Worm (Caenorhabditis elegans) whole organism, mixed stage, embryonic: ENCODE measurements around the gene slc-25A21.
A peak's percentile ranks its signal among the peaks of the same experiment; 100 is the strongest.

ENCODE experiments used
- M03D4.4 ChIP-seq: sonication (generic microtip); optimal IDR thresholded peaks from 2 replicates; lab custom pipeline; 2017; ENCODE audit warnings: mild to moderate bottlenecking, missing genetic modification characterization, missing compliant biosample characterization
- bed-3 ChIP-seq: fragments of 200-800 bp; sonication (Bioruptor generic); optimal IDR thresholded peaks from 3 replicates; lab custom pipeline; 2018; ENCODE audit warnings: mild to moderate bottlenecking, missing genetic modification characterization, moderate library complexity, missing compliant biosample characterization
- blmp-1 ChIP-seq: fragments of 150-350 bp; optimal IDR thresholded peaks from 2 replicates; lab custom pipeline; 2014; ENCODE audit warnings: missing biosample characterization, missing genetic modification characterization
- ceh-39 ChIP-seq: fragments of 150-350 bp; optimal IDR thresholded peaks from 2 replicates; lab custom pipeline; 2014; ENCODE audit warnings: missing biosample characterization, missing genetic modification characterization
- ceh-43 ChIP-seq: fragments of 200-800 bp; sonication (Bioruptor generic); optimal IDR thresholded peaks from 2 replicates; lab custom pipeline; 2018; ENCODE audit warnings: mild to moderate bottlenecking, missing genetic modification characterization, moderate library complexity, missing compliant biosample characterization
- ceh-83 ChIP-seq: fragments of 200-800 bp; sonication (Bioruptor generic); optimal IDR thresholded peaks from 2 replicates; lab custom pipeline; 2018; ENCODE audit warnings: mild to moderate bottlenecking, missing genetic modification characterization, missing compliant biosample characterization
- ces-1 ChIP-seq: fragments of 150-350 bp; optimal IDR thresholded peaks from 2 replicates; lab custom pipeline; 2014; ENCODE audit warnings: missing biosample characterization, missing genetic modification reagents, missing genetic modification characterization
- cnd-1 ChIP-seq: fragments of 200-800 bp; sonication (Bioruptor generic); optimal IDR thresholded peaks from 2 replicates; lab custom pipeline; 2018; ENCODE audit warnings: mild to moderate bottlenecking, missing genetic modification characterization, missing compliant biosample characterization
- drap-1 ChIP-seq: fragments of 200-800 bp; sonication (Bioruptor generic); optimal IDR thresholded peaks from 3 replicates; lab custom pipeline; 2018; ENCODE audit warnings: mild to moderate bottlenecking, missing genetic modification characterization, missing compliant biosample characterization
- elt-1 ChIP-seq: sonication (generic microtip); optimal IDR thresholded peaks from 2 replicates; lab custom pipeline; 2017; ENCODE audit warnings: missing genetic modification characterization, mild to moderate bottlenecking, missing compliant biosample characterization, antibody characterized with exemption, moderate library complexity, borderline replicate concordance; ENCODE audit not compliant: insufficient read depth
- elt-3 ChIP-seq: fragments of 150-350 bp; optimal IDR thresholded peaks from 2 replicates; lab custom pipeline; 2014; ENCODE audit warnings: missing biosample characterization, missing genetic modification characterization
- flh-1 ChIP-seq: fragments of 200-800 bp; sonication (Bioruptor generic); optimal IDR thresholded peaks from 2 replicates; lab custom pipeline; 2018; ENCODE audit warnings: mild to moderate bottlenecking, missing genetic modification characterization, moderate library complexity, missing compliant biosample characterization
- ham-2 ChIP-seq: fragments of 200-800 bp; sonication (Bioruptor generic); optimal IDR thresholded peaks from 2 replicates; lab custom pipeline; 2018; ENCODE audit warnings: mild to moderate bottlenecking, missing genetic modification characterization, missing compliant biosample characterization
- hlh-1 ChIP-seq: fragments of 150-350 bp; optimal IDR thresholded peaks from 2 replicates; lab custom pipeline; 2014; ENCODE audit warnings: missing biosample characterization, missing genetic modification reagents, missing genetic modification characterization
- lin-13 ChIP-seq: fragments of 150-350 bp; optimal IDR thresholded peaks from 2 replicates; lab custom pipeline; 2014; ENCODE audit warnings: missing biosample characterization, missing genetic modification characterization
- lin-32 ChIP-seq: fragments of 200-800 bp; sonication (Bioruptor generic); optimal IDR thresholded peaks from 2 replicates; lab custom pipeline; 2018; ENCODE audit warnings: mild to moderate bottlenecking, missing genetic modification characterization, missing compliant biosample characterization
- lsy-2 ChIP-seq: fragments of 150-350 bp; optimal IDR thresholded peaks from 2 replicates; lab custom pipeline; 2014; ENCODE audit warnings: missing biosample characterization, missing genetic modification characterization
- mab-5 ChIP-seq: fragments of 150-350 bp; optimal IDR thresholded peaks from 2 replicates; lab custom pipeline; 2014; ENCODE audit warnings: missing biosample characterization, missing genetic modification characterization
- mep-1 ChIP-seq: fragments of 150-350 bp; optimal IDR thresholded peaks from 2 replicates; lab custom pipeline; 2017; ENCODE audit warnings: missing biosample characterization, missing genetic modification reagents, missing genetic modification characterization, inconsistent platforms
- mls-2 ChIP-seq: sonication (generic microtip); optimal IDR thresholded peaks from 2 replicates; lab custom pipeline; 2016; ENCODE audit warnings: mild to moderate bottlenecking, missing genetic modification characterization, moderate library complexity, missing compliant biosample characterization
- nhr-12 ChIP-seq: fragments of 150-350 bp; optimal IDR thresholded peaks from 2 replicates; lab custom pipeline; 2014; ENCODE audit warnings: missing biosample characterization, missing genetic modification characterization
- nhr-2 ChIP-seq: fragments of 150-350 bp; optimal IDR thresholded peaks from 2 replicates; lab custom pipeline; 2014; ENCODE audit warnings: missing biosample characterization, missing genetic modification characterization
- nhr-237 ChIP-seq: fragments of 150-350 bp; optimal IDR thresholded peaks from 2 replicates; lab custom pipeline; 2014; ENCODE audit warnings: missing biosample characterization, missing genetic modification characterization
- nhr-28 ChIP-seq: fragments of 150-350 bp; optimal IDR thresholded peaks from 2 replicates; lab custom pipeline; 2014; ENCODE audit warnings: missing biosample characterization, missing genetic modification characterization
- nhr-76 ChIP-seq: sonication (generic microtip); optimal IDR thresholded peaks from 2 replicates; lab custom pipeline; 2017; ENCODE audit warnings: missing biosample characterization, missing genetic modification characterization
- pha-4 ChIP-seq: fragments of 150-350 bp; optimal IDR thresholded peaks from 2 replicates; lab custom pipeline; 2018; ENCODE audit warnings: missing biosample characterization, missing genetic modification reagents, missing genetic modification characterization
- sem-2 ChIP-seq: fragments of 200-800 bp; sonication (Bioruptor generic); optimal IDR thresholded peaks from 2 replicates; lab custom pipeline; 2018; ENCODE audit warnings: mild to moderate bottlenecking, missing genetic modification characterization, missing compliant biosample characterization
- snpc-4 ChIP-seq: fragments of 150-350 bp; optimal IDR thresholded peaks from 2 replicates; lab custom pipeline; 2014; ENCODE audit warnings: missing biosample characterization, missing genetic modification characterization
- sptf-1 ChIP-seq: sonication (generic microtip); optimal IDR thresholded peaks from 2 replicates; lab custom pipeline; 2017; ENCODE audit warnings: mild to moderate bottlenecking, missing genetic modification characterization, moderate library complexity, missing compliant biosample characterization
- tbx-8 ChIP-seq: fragments of 200-800 bp; sonication (Bioruptor generic); optimal IDR thresholded peaks from 2 replicates; lab custom pipeline; 2018; ENCODE audit warnings: mild to moderate bottlenecking, missing genetic modification characterization, moderate library complexity, missing compliant biosample characterization
- unc-120 ChIP-seq: sonication (generic microtip); optimal IDR thresholded peaks from 2 replicates; lab custom pipeline; 2017; ENCODE audit warnings: missing genetic modification characterization, missing compliant biosample characterization; ENCODE audit not compliant: poor library complexity, severe bottlenecking
- unc-39 ChIP-seq: fragments of 150-350 bp; optimal IDR thresholded peaks from 2 replicates; lab custom pipeline; 2014; ENCODE audit warnings: missing biosample characterization, missing genetic modification characterization
- unc-62 ChIP-seq: fragments of 150-350 bp; optimal IDR thresholded peaks from 2 replicates; lab custom pipeline; 2014; ENCODE audit warnings: missing biosample characterization, missing genetic modification reagents, missing genetic modification characterization
- zip-8 ChIP-seq: fragments of 150-350 bp; optimal IDR thresholded peaks from 2 replicates; lab custom pipeline; 2014; ENCODE audit warnings: missing biosample characterization, missing genetic modification characterization
- ztf-11 ChIP-seq: fragments of 150-350 bp; optimal IDR thresholded peaks from 2 replicates; lab custom pipeline; 2014; ENCODE audit warnings: missing biosample characterization, missing genetic modification characterization

The slc-25A21 gene

DNA sequence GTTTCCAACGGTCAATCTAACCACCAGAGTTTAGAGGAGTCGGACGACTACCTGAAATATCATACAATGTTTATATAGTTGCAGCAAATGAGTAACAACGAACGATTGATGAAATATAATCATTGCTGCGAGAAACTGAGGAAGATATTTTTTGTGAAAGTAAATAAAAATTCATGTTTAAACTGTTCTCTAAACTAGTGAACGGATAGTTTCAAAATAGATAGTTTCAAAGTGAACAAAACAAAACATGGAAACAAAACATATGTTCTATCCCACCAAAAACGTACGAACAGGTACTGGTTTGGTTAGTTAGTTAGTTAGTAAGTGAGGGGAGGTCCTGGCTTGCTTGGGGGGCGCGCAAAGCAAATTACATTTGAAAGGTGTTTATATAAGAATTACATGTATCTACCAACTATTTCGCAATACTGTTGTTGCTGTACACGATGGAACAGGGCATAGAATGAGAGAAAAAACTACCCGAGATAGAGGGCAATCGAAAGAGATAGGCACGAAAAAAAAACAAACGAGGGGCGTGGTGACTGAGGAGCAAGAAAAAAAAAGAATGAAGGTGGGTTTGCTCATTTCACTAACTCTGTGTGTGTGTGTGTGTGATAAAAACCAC is 42.6 kb upstream of the slc-25A21 start, which contains the start of gene F09C8.2:
F09C8.2 (minus strand) TSS at position 51 of the 622 bp plus-strand sequence.
- TF ChIP-seq unc-62 (GFP tag; lab: Kevin White, UChicago) (no peak), pha-4 (tag; lab: Kevin White, UChicago) (no peak), bed-3 (GFP tag; lab: Kevin White, UChicago) (no peak), mab-5 (tag; lab: Kevin White, UChicago) (no peak), unc-120 (tag; lab: Kevin White, UChicago) (no peak), zip-8 (no peak), mls-2 (tag; lab: Kevin White, UChicago) (no peak), cnd-1 (tag; lab: Kevin White, UChicago) (no peak), mep-1 (tag; lab: Kevin White, UChicago) (no peak), elt-3 (tag; lab: Kevin White, UChicago) (no peak), ham-2 (GFP tag; lab: Kevin White, UChicago) (no peak), ceh-43 (no peak)

DNA sequence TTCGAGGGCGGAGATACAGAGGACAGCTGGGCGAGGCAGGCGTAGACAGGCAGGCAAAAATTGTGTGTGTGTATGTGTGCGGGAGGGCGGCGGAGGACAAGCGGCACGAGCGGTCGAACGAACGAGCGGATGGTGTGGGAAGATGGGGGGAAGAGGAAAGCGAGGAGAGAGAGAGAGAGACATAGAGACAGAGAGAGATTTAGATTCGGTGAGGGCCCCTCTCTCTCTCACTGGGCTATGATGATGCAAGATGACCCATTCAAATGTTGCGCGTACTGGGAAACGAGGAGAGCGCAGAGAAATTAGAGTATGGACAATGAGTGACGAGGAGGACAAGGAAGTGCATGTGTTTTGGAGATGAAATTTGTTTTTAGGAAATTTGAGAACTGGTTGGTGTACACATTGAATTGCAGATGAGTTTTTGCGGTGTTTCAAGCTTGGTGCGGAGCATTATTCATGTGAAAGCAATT is 41.9 kb upstream of the slc-25A21 start:
- TF ChIP-seq elt-3 (tag; lab: Kevin White, UChicago) (peak; percentile 58), ceh-83 (no peak), unc-120 (tag; lab: Kevin White, UChicago) (peak; percentile 80), nhr-28 (tag; lab: Kevin White, UChicago) (no peak), ham-2 (GFP tag; lab: Kevin White, UChicago) (peak; percentile 97), pha-4 (tag; lab: Kevin White, UChicago) (peak; percentile 52), bed-3 (GFP tag; lab: Kevin White, UChicago) (peak; percentile 36), lin-13 (peak; percentile 83), mep-1 (tag; lab: Kevin White, UChicago) (peak; percentile 70), ceh-43 (peak; percentile 67), hlh-1 (tag; lab: Kevin White, UChicago) (peak; percentile 70), elt-1 (tag; lab: Kevin White, UChicago) (peak; percentile 62), nhr-12 (tag; lab: Kevin White, UChicago) (peak; percentile 20), sem-2 (GFP tag; lab: Kevin White, UChicago) (peak; percentile 40), ces-1 (GFP tag; lab: Kevin White, UChicago) (peak; percentile 89), lsy-2 (peak; percentile 61), nhr-2 (tag; lab: Kevin White, UChicago) (peak; percentile 89), mab-5 (tag; lab: Kevin White, UChicago) (no peak), blmp-1 (tag; lab: Kevin White, UChicago) (no peak), M03D4.4 (tag; lab: Kevin White, UChicago) (peak; percentile 70), cnd-1 (tag; lab: Kevin White, UChicago) (peak; percentile 77), unc-62 (GFP tag; lab: Kevin White, UChicago) (peak; percentile 89), zip-8 (peak; percentile 89), drap-1 (peak; percentile 79), snpc-4 (tag; lab: Kevin White, UChicago) (no peak), mls-2 (tag; lab: Kevin White, UChicago) (peak; percentile 93), ceh-39 (tag; lab: Kevin White, UChicago) (peak; percentile 46), tbx-8 (peak; percentile 77), nhr-237 (peak; percentile 61), flh-1 (GFP tag; lab: Kevin White, UChicago) (peak; percentile 43), ztf-11 (tag; lab: Kevin White, UChicago) (peak; percentile 92), lin-32 (peak; percentile 40), unc-39 (peak; percentile 39), nhr-76 (no peak), sptf-1 (peak; percentile 87)

DNA sequence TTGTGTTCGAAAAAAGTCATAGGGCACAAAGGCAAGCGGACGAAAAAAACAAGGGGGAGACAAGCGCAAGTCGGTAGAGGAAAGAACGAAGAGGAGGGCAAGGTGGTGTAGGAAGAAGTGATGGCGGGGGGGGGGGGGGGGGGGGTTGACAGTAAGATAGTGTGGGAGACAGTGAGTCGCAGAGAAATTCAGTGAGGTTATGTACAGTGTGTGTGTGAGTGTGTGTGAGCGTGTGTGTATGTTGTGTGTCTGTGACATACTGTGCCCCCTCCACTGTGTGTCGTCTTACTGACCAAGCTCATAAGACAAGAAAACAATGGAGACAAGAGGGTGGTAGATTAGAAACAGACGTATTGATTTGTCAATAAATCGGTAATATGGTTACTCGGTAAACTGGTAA is 39.5 kb upstream of the slc-25A21 start:
- TF ChIP-seq drap-1 (peak; percentile 38), hlh-1 (tag; lab: Kevin White, UChicago) (no peak), ceh-43 (no peak), ham-2 (GFP tag; lab: Kevin White, UChicago) (peak; percentile 10), lin-13 (no peak), unc-120 (tag; lab: Kevin White, UChicago) (peak; percentile 1), pha-4 (tag; lab: Kevin White, UChicago) (peak; percentile 93), nhr-12 (tag; lab: Kevin White, UChicago) (no peak), M03D4.4 (tag; lab: Kevin White, UChicago) (peak; percentile 56), sptf-1 (peak; percentile 82), unc-39 (no peak), mls-2 (tag; lab: Kevin White, UChicago) (peak; percentile 76), elt-3 (tag; lab: Kevin White, UChicago) (no peak), cnd-1 (tag; lab: Kevin White, UChicago) (no peak), nhr-2 (tag; lab: Kevin White, UChicago) (peak; percentile 89)
